Worm (Caenorhabditis elegans) whole organism, early embryonic: ENCODE results near the gene dohh-1.
A peak's percentile ranks its signal among the peaks of the same experiment; 100 is the strongest.

Experiments
- B0310.2 ChIP-seq: sonication (generic microtip); optimal IDR thresholded peaks from 2 replicates; lab custom pipeline; 2016; ENCODE audit warnings: mild to moderate bottlenecking, missing genetic modification characterization, missing compliant biosample characterization
- F13C5.2 ChIP-seq: sonication (generic microtip); optimal IDR thresholded peaks from 2 replicates; lab custom pipeline; 2017; ENCODE audit warnings: mild to moderate bottlenecking, missing genetic modification characterization, inconsistent platforms, missing compliant biosample characterization
- aly-1 ChIP-seq: sonication (generic microtip); optimal IDR thresholded peaks from 2 replicates; lab custom pipeline; 2016; ENCODE audit warnings: missing genetic modification characterization, missing compliant biosample characterization
- ama-1 ChIP-seq: fragments of 150-350 bp; optimal IDR thresholded peaks from 2 replicates; lab custom pipeline; 2014
- ceh-13 ChIP-seq: fragments of 200-800 bp; sonication (Bioruptor generic); optimal IDR thresholded peaks from 2 replicates; lab custom pipeline; 2018; ENCODE audit warnings: mild to moderate bottlenecking, missing genetic modification characterization, missing compliant biosample characterization
- ceh-36 ChIP-seq: sonication (generic microtip); optimal IDR thresholded peaks from 2 replicates; lab custom pipeline; 2016; ENCODE audit warnings: missing genetic modification characterization, inconsistent platforms, missing compliant biosample characterization
- ets-7 ChIP-seq: sonication (generic microtip); optimal IDR thresholded peaks from 2 replicates; lab custom pipeline; 2016; ENCODE audit warnings: missing genotype, missing genetic modification characterization, missing compliant biosample characterization
- flt-1 ChIP-seq: fragments of 200-800 bp; sonication (Bioruptor generic); IDR thresholded peaks from 2 replicates; pipeline ENCODE4 v1.3.6; 2022; ENCODE audit warnings: missing genetic modification characterization, missing compliant biosample characterization
- hmbx-1 ChIP-seq: sonication (generic microtip); optimal IDR thresholded peaks from 2 replicates; lab custom pipeline; 2016; ENCODE audit warnings: mild to moderate bottlenecking, missing genetic modification characterization, missing compliant biosample characterization
- hmg-4 ChIP-seq: fragments of 200-800 bp; sonication (Bioruptor generic); optimal IDR thresholded peaks from 2 replicates; lab custom pipeline; 2018; ENCODE audit warnings: mild to moderate bottlenecking, missing genetic modification characterization, missing compliant biosample characterization
- hnd-1 ChIP-seq: sonication (generic microtip); optimal IDR thresholded peaks from 2 replicates; lab custom pipeline; 2016; ENCODE audit warnings: missing genetic modification characterization, missing compliant biosample characterization
- pes-1 ChIP-seq: fragments of 200-800 bp; sonication (Bioruptor generic); IDR thresholded peaks from 2 replicates; pipeline ENCODE4 v1.3.6; 2022; ENCODE audit warnings: missing genetic modification reagents, missing genetic modification characterization, missing compliant biosample characterization
- scrt-1 ChIP-seq: fragments of 200-800 bp; sonication (Bioruptor generic); IDR thresholded peaks from 2 replicates; pipeline ENCODE4 v1.3.6; 2022; ENCODE audit warnings: missing genetic modification characterization, missing compliant biosample characterization
- sea-1 ChIP-seq: fragments of 200-800 bp; sonication (Bioruptor generic); conservative IDR thresholded peaks from 2 replicates; pipeline ENCODE4 v1.3.6; 2022; ENCODE audit warnings: missing genetic modification characterization, missing compliant biosample characterization
- tbx-11 ChIP-seq: fragments of 200-800 bp; sonication (Bioruptor generic); IDR thresholded peaks from 2 replicates; pipeline ENCODE4 v1.3.6; 2022; ENCODE audit warnings: missing genetic modification characterization, missing compliant biosample characterization
- tbx-37 ChIP-seq: fragments of 200-800 bp; sonication (Bioruptor generic); conservative IDR thresholded peaks from 2 replicates; pipeline ENCODE4 v1.3.6; 2022; ENCODE audit warnings: missing genetic modification reagents, missing genetic modification characterization, missing compliant biosample characterization
- tra-4 ChIP-seq: sonication (generic microtip); optimal IDR thresholded peaks from 2 replicates; lab custom pipeline; 2017; ENCODE audit warnings: missing genetic modification characterization, missing compliant biosample characterization

dohh-1 gene

ce11 chrII:10541923-10542486 lies 37.8 kb upstream of the dohh-1 start, which contains the start of gene pro-1:
Gene pro-1 (minus strand): TSS chrII:10541996.
- TF ChIP-seq pes-1 (peak; percentile 71; the same call in 1 of the 2 replicates), hmg-4 (GFP tag; lab: Kevin White, UChicago) (peak; percentile 2), hnd-1 (tag; lab: Kevin White, UChicago) (no peak), tbx-37 (GFP tag; lab: Robert Waterston, UW) (peak; percentile 5; the same call in 1 of the 2 replicates), F13C5.2 (tag; lab: Kevin White, UChicago) (peak; percentile 47), flt-1 (GFP tag; lab: Robert Waterston, UW) (no peak; the same call in 1 of the 2 replicates), ama-1 (lab: Kevin White, UChicago) (peak; percentile 81), sea-1 (peak; percentile 81)

- TF ChIP-seq hmg-4 (GFP tag; lab: Kevin White, UChicago), result no peak
- 0 out of 2 replicates have a peak, but pooled peaks have one; percentile 7 for TF ChIP-seq pes-1
- peak; percentile 74 for TF ChIP-seq ama-1 (lab: Kevin White, UChicago)
These were observed 36.9 kb upstream of the dohh-1 start for ce11 chrII:10542654-10543456.

ce11 chrII:10543457-10544137 lies 36.2 kb upstream of the dohh-1 start:
- 0 out of 2 replicates have a peak, but pooled peaks have one; percentile 35 for TF ChIP-seq scrt-1 (GFP tag; lab: Robert Waterston, UW)
- no peak for TF ChIP-seq pes-1
- no peak for TF ChIP-seq hnd-1 (tag; lab: Kevin White, UChicago)
- TF ChIP-seq tra-4 (tag; lab: Kevin White, UChicago), result no peak
- TF ChIP-seq ceh-36 (tag; lab: Kevin White, UChicago), result no peak

- peak; percentile 22 for TF ChIP-seq ama-1 (lab: Kevin White, UChicago)
- no peak for TF ChIP-seq ceh-13
These were observed 35.3 kb upstream of the dohh-1 start for ce11 chrII:10544374-10544908.

ce11 chrII:10545213-10545612 lies 34.5 kb upstream of the dohh-1 start:
- TF ChIP-seq aly-1 (tag; lab: Kevin White, UChicago) (no peak), tra-4 (tag; lab: Kevin White, UChicago) (no peak), tbx-11 (GFP tag; lab: Robert Waterston, UW) (no peak), B0310.2 (tag; lab: Kevin White, UChicago) (no peak), F13C5.2 (tag; lab: Kevin White, UChicago) (no peak), ets-7 (no peak), sea-1 (no peak), scrt-1 (GFP tag; lab: Robert Waterston, UW) (no peak), hnd-1 (tag; lab: Kevin White, UChicago) (no peak), hmbx-1 (tag; lab: Kevin White, UChicago) (no peak), flt-1 (GFP tag; lab: Robert Waterston, UW) (0 out of 2 replicates have a peak, but pooled peaks have one; percentile 36), ama-1 (lab: Kevin White, UChicago) (no peak), ceh-36 (tag; lab: Kevin White, UChicago) (peak; percentile 34), ceh-13 (peak; percentile 30), tbx-37 (GFP tag; lab: Robert Waterston, UW) (no peak), hmg-4 (GFP tag; lab: Kevin White, UChicago) (no peak), pes-1 (peak; percentile 73)

ce11 chrII:10545924-10546783 lies 33.6 kb upstream of the dohh-1 start:
- TF ChIP-seq sea-1 (0 out of 2 replicates have a peak, but pooled peaks have one; percentile 47), ceh-13 (no peak), hmg-4 (GFP tag; lab: Kevin White, UChicago) (no peak)

ce11 chrII:10546784-10547087 lies 33.0 kb upstream of the dohh-1 start:
- TF ChIP-seq ceh-36 (tag; lab: Kevin White, UChicago) (no peak), pes-1 (no peak), tra-4 (tag; lab: Kevin White, UChicago) (no peak), B0310.2 (tag; lab: Kevin White, UChicago) (no peak), hmbx-1 (tag; lab: Kevin White, UChicago) (no peak), F13C5.2 (tag; lab: Kevin White, UChicago) (no peak), sea-1 (no peak), ama-1 (lab: Kevin White, UChicago) (no peak), flt-1 (GFP tag; lab: Robert Waterston, UW) (no peak), ets-7 (no peak), tbx-37 (GFP tag; lab: Robert Waterston, UW) (no peak)
